Fruit fly (Drosophila melanogaster): ENCODE measurements around the gene CG14930.
A peak's percentile ranks its signal among the peaks of the same experiment; 100 is the strongest.

Gene CG14930

DNA sequence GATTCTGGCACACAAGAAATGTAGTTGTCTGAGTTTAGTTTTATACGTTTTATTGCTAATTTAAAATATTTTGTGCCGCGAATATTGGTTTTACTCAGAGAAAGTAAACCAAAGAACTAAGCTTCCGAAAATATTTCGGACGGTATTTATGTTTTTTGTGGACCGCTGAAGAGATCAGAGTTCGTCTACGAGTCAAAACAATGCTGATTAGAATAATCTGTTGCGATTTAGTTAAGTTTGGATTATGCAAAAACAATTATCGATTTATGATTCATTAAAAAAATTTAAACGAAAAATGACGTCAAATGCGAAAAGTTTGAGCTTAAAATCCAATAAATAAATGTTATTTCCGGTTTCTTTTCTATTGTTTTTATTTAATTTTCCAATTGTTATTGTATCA is 1.6 kb upstream of the CG14930 start, which contains the start of gene CG43153:
CG43153 (minus strand) TSS at position 101 of the 400 bp plus-strand sequence.
- TF ChIP-seq CG9948 (tag; optimal IDR thresholded peaks at IDR 0.05) (no peak), Ets98B (GFP tag; IDR thresholded peaks at IDR 0.05) (no peak), CG34367 (tag; optimal IDR thresholded peaks at IDR 0.05) (no peak), Pif1A (GFP tag; optimal IDR thresholded peaks at IDR 0.05) (no peak), CG13204 (GFP tag; optimal IDR thresholded peaks at IDR 0.05) (no peak), Pif1B (GFP tag; optimal IDR thresholded peaks at IDR 0.05) (no peak), EcR (GFP tag; optimal IDR thresholded peaks at IDR 0.05) (no peak), CG32121 (GFP tag; IDR thresholded peaks at IDR 0.05) (no peak), CG12605 (GFP tag; IDR thresholded peaks at IDR 0.05) (no peak), CG4496 (GFP tag; IDR thresholded peaks at IDR 0.05) (no peak), CG8159 (tag; optimal IDR thresholded peaks at IDR 0.05) (no peak)

DNA sequence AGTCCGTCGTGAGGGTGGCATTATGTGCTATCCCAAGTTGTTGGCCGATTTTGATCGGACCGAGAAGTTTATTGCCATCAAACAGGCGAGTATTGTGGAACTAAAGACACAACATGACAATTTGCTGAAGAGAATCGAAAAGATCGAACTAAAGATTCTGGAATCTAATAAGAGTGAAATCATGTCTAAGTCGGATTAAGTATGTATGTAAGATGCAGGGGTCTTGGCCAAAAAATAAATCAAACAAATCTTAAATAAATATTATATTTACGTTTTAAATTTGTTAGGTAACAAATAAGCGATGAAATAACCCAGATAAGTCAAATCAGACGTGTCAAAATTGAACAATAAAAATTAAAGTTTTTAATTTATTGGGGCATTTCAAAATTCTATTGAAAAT is 1.6 kb downstream of the CG14930 start, which contains the start of gene CG14929:
CG14929 (plus strand) TSS at position 301 of the 400 bp plus-strand sequence.
- no peak for TF ChIP-seq CG4496 (GFP tag; IDR thresholded peaks at IDR 0.05)
- no peak for TF ChIP-seq Snoo (tag; optimal IDR thresholded peaks at IDR 0.05)
- TF ChIP-seq CG34367 (tag; optimal IDR thresholded peaks at IDR 0.05) = no peak
- TF ChIP-seq CG17806 (tag; optimal IDR thresholded peaks at IDR 0.05) = no peak
- no peak for TF ChIP-seq Pif1A (GFP tag; optimal IDR thresholded peaks at IDR 0.05)
- no peak for TF ChIP-seq CG9948 (tag; optimal IDR thresholded peaks at IDR 0.05)
- TF ChIP-seq CG13204 (GFP tag; optimal IDR thresholded peaks at IDR 0.05) = no peak
- TF ChIP-seq CG8159 (tag; optimal IDR thresholded peaks at IDR 0.05) = no peak
- no peak for TF ChIP-seq EcR (GFP tag; optimal IDR thresholded peaks at IDR 0.05)
- no peak for TF ChIP-seq gl (tag; optimal IDR thresholded peaks at IDR 0.05)
- no peak for TF ChIP-seq rn (GFP tag; IDR thresholded peaks at IDR 0.05)
- TF ChIP-seq CG12605 (GFP tag; IDR thresholded peaks at IDR 0.05) = no peak
- TF ChIP-seq CG15710 (tag; optimal IDR thresholded peaks at IDR 0.05) = no peak
- no peak for TF ChIP-seq CG8301 (tag; optimal IDR thresholded peaks at IDR 0.05)
- TF ChIP-seq CG14655 (GFP tag; optimal IDR thresholded peaks at IDR 0.05) = no peak
- TF ChIP-seq D1 (tag; optimal IDR thresholded peaks at IDR 0.05) = no peak
- TF ChIP-seq CG10348 (GFP tag; IDR thresholded peaks at IDR 0.05) = no peak
- TF ChIP-seq fd96Ca (GFP tag; IDR thresholded peaks at IDR 0.05) = no peak

DNA sequence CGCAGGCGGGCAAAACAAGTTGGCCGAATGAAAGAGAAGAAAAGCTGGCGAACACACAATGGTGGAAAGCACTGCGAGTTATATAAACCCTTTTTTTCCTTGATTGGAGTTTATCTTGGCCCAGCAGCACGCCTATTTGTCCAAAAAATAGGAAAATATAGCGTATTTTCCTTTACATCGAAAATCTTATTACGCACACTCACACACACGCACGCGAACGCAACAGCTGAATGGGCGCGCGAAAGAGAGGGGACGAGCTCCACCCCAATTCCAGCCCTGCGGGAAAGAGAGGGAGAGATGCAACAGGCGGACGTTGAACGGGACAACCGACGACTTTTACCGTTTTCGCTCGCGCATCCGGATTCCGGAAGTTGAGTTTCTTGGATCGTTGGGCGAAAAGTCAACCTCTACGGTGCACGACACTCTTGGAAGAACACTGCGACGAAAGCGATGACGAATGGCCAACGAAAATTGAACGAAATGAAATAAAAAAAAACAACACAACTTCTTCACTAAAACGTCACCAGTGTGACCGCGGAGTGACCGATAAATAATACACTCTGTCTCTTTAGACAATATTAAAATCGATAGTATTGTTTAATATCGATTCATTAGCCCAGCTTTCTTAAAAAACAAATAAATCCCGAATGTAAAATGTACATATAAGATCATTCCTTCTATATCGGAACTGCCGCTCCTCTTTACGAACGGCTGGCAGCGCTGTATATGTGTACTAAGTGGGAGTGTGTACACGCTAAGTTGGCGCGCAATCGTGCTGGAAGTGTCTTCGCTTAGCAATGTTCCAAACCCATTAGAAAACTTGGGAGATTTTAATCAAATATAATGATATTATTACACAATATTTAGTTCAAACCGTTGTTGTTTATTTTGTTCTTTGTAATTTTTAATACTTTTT is 4.3 kb downstream of the CG14930 start, which contains the start of the genes Dlg5 and CG4970:
Dlg5 (minus strand) TSS at position 556 of the 916 bp plus-strand sequence.
CG4970 (plus strand) TSS at position 866 of the 916 bp plus-strand sequence.
- TF ChIP-seq CG14655 (GFP tag; optimal IDR thresholded peaks at IDR 0.05) (no peak), Ets98B (GFP tag; IDR thresholded peaks at IDR 0.05) (0 out of 2 replicates have a peak, but pooled peaks have one; percentile 11), rn (GFP tag; IDR thresholded peaks at IDR 0.05) (no peak), CG34367 (tag; optimal IDR thresholded peaks at IDR 0.05) (peak; percentile 25), CG13204 (GFP tag; optimal IDR thresholded peaks at IDR 0.05) (no peak), D1 (tag; optimal IDR thresholded peaks at IDR 0.05) (no peak), CG9948 (tag; optimal IDR thresholded peaks at IDR 0.05) (no peak), CG17806 (tag; optimal IDR thresholded peaks at IDR 0.05) (no peak), EcR (GFP tag; optimal IDR thresholded peaks at IDR 0.05) (peak; percentile 73), CG8159 (tag; optimal IDR thresholded peaks at IDR 0.05) (no peak), Pif1A (GFP tag; optimal IDR thresholded peaks at IDR 0.05) (no peak), CG4496 (GFP tag; IDR thresholded peaks at IDR 0.05) (peak; percentile 64; the same call in 1 of the 3 replicates), CG12605 (GFP tag; IDR thresholded peaks at IDR 0.05) (peak; percentile 67), Pif1B (GFP tag; optimal IDR thresholded peaks at IDR 0.05) (no peak)

DNA sequence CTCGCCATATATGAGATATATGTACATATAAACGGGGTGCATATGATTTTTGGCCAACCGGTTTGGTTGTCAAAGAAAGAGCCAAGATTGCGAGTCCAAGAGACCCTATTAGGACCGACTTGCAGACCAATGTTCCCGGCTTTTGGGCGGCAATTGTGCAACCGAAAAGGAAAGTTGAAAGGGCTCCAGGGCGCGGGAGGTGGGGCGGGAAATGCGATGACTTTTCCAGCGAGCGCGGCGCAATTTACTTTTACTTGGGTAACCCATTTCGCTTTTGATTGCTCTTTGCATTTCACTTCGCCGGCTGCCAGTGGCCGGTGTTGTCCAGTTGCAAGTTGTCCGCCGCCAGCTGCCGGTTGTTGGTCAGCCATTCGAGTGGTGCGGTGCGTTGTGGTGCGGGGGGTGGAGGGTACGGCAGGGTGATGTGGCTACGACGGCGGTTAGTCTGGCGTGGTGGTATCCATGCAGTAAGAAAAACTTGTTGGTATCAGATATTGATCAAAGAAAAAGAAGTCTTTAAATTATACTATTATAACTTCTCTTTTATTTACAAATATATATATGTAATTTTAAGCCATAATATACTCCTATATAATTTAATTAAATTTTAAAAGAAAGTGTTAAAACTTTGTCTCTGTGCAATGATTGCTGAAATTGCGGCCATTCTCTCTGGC is 16.1 kb downstream of the CG14930 start:
- TF ChIP-seq CG4496 (GFP tag; IDR thresholded peaks at IDR 0.05) (peak; percentile 60; the same call in 2 of the 3 replicates), CG12605 (GFP tag; IDR thresholded peaks at IDR 0.05) (no peak), CG32121 (GFP tag; IDR thresholded peaks at IDR 0.05) (peak; percentile 81), EcR (GFP tag; optimal IDR thresholded peaks at IDR 0.05) (no peak), Snoo (tag; optimal IDR thresholded peaks at IDR 0.05) (no peak), CG17806 (tag; optimal IDR thresholded peaks at IDR 0.05) (no peak), CG14655 (GFP tag; optimal IDR thresholded peaks at IDR 0.05) (no peak), Ets98B (GFP tag; IDR thresholded peaks at IDR 0.05) (peak; percentile 80), fd96Ca (GFP tag; IDR thresholded peaks at IDR 0.05) (peak; percentile 61; the same call in 1 of the 3 replicates)

DNA sequence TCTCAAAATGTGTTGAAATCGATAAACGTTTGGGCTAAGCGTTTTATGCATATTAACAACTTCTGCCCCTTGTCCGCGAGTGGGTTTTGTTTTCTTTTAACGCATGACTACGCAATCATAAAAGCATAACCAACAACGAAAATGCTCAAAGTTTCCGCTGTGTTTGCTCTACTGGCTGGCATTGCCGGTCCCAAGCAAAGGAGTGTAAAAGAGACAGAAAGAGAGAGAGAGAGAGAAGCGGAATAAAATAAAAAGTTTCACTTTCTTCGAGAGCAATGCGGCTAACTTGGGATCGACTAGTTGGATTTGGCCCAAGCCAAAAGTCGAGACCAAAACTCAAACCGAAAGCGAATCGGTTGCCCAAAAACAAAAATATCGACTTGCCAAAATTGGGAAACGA is 18.4 kb downstream of the CG14930 start:
- TF ChIP-seq CG12605 (GFP tag; IDR thresholded peaks at IDR 0.05) (no peak), EcR (GFP tag; optimal IDR thresholded peaks at IDR 0.05) (no peak), CG4496 (GFP tag; IDR thresholded peaks at IDR 0.05) (no peak), Snoo (tag; optimal IDR thresholded peaks at IDR 0.05) (no peak), Pif1A (GFP tag; optimal IDR thresholded peaks at IDR 0.05) (no peak), CG17806 (tag; optimal IDR thresholded peaks at IDR 0.05) (no peak), rn (GFP tag; IDR thresholded peaks at IDR 0.05) (no peak), D1 (tag; optimal IDR thresholded peaks at IDR 0.05) (no peak), CG15710 (tag; optimal IDR thresholded peaks at IDR 0.05) (no peak), CG14655 (GFP tag; optimal IDR thresholded peaks at IDR 0.05) (no peak), CG10348 (GFP tag; IDR thresholded peaks at IDR 0.05) (no peak), CG8301 (tag; optimal IDR thresholded peaks at IDR 0.05) (no peak)
